Worm (Caenorhabditis elegans) whole organism, L4 larva: ENCODE data around the gene ZK863.1.

Source experiments
- Y105C5A.15 ChIP-seq: fragments of 200-800 bp; sonication (Bioruptor generic); IDR thresholded peaks from 2 replicates; pipeline ENCODE4 v1.3.6; 2022; ENCODE audit warnings: missing genetic modification characterization, missing compliant biosample characterization
- aly-2 ChIP-seq: sonication (generic microtip); optimal IDR thresholded peaks from 2 replicates; lab custom pipeline; 2018; ENCODE audit warnings: missing biosample characterization, missing genetic modification characterization
- lsy-2 ChIP-seq, 2 experiments: fragments of 150-350 bp in 1 of 2; sonication (generic microtip) in 1 of 2; optimal IDR thresholded peaks; 2 replicates each; lab custom pipeline; 2014 to 2017; ENCODE audit warnings: missing biosample characterization in 2 of 2, missing genetic modification characterization in 2 of 2
- unc-62 ChIP-seq, 3 experiments: fragments of 150-350 bp in 1 of 3; sonication (generic microtip); optimal IDR thresholded peaks in 2 of 3; peaks in 1 of 3; 1 replicate in 1 of 3; 2 replicates in 2 of 3; lab custom pipeline; 2014 to 2017; ENCODE audit warnings: missing biosample characterization in 3 of 3, missing genetic modification characterization in 3 of 3, missing genetic modification reagents in 3 of 3, missing genotype in 1 of 3

- peak in 1 of 2 experiments; percentile 47 for TF ChIP-seq unc-62 (GFP tag; optimal IDR thresholded peaks at IDR 0.05 in 1 of 2; lab: Kevin White, UChicago)
- no peak for TF ChIP-seq unc-62 (tag; optimal IDR thresholded peaks at IDR 0.05; lab: Kevin White, UChicago)
- TF ChIP-seq Y105C5A.15: no peak
- TF ChIP-seq lsy-2 (tag; optimal IDR thresholded peaks at IDR 0.05; lab: Kevin White, UChicago): no peak
- TF ChIP-seq aly-2: no peak
Observed at ce11 chrV:12179338-12179737, 9.3 kb upstream of the ZK863.1 start, which contains the start of gene clec-224.
